Fruit fly (Drosophila melanogaster): ENCODE measurements around the gene CG17361.

Gene CG17361

dm6 chr3L:14004041-14004407, 7.0 kb downstream of the CG17361 start:
- TF ChIP-seq CG7372 (GFP tag; IDR thresholded peaks at IDR 0.05) (no peak), kni (GFP tag; optimal IDR thresholded peaks at IDR 0.05) (no peak), lmd (GFP tag; IDR thresholded peaks at IDR 0.05) (0 out of 2 replicates have a peak, but pooled peaks have one; percentile 16), CG2199 (GFP tag; IDR thresholded peaks at IDR 0.05) (peak; percentile 64; the same call in 2 of the 3 replicates), MTF-1 (GFP tag; optimal IDR thresholded peaks at IDR 0.05; ENCODE audit: borderline replicate concordance) (peak; percentile 64), ash1 (GFP tag; optimal IDR thresholded peaks at IDR 0.05) (no peak), lola (GFP tag; optimal IDR thresholded peaks at IDR 0.05) (no peak), CG3847 (GFP tag; IDR thresholded peaks at IDR 0.05) (peak; percentile 5; the same call in 1 of the 2 replicates), CG5180 (GFP tag; optimal IDR thresholded peaks at IDR 0.05) (no peak), CG3995 (GFP tag; optimal IDR thresholded peaks at IDR 0.05) (peak; percentile 82), Lpt (GFP tag; optimal IDR thresholded peaks at IDR 0.05) (no peak), CG34224 (GFP tag; IDR thresholded peaks at IDR 0.05; ENCODE audit: partially characterized antibody) (peak; percentile 46; the same call in 2 of the 3 replicates), Asciz (GFP tag; optimal IDR thresholded peaks at IDR 0.05) (no peak), CG4328 (GFP tag; optimal IDR thresholded peaks at IDR 0.05) (peak; percentile 23), CG34422 (GFP tag; IDR thresholded peaks at IDR 0.05) (peak; percentile 74), bsh (GFP tag; optimal IDR thresholded peaks at IDR 0.05) (no peak), CG10565 (GFP tag; optimal IDR thresholded peaks at IDR 0.05) (no peak), CG5953 (GFP tag; IDR thresholded peaks at IDR 0.05) (no peak), nmo (GFP tag; optimal IDR thresholded peaks at IDR 0.05) (peak; percentile 38), CG32767 (GFP tag; IDR thresholded peaks at IDR 0.05) (0 out of 2 replicates have a peak, but pooled peaks have one; percentile 31), chinmo (GFP tag; IDR thresholded peaks at IDR 0.05; ENCODE audit: partially characterized antibody) (peak; percentile 89; the same call in 3 of the 4 replicates), Xrp1 (GFP tag; IDR thresholded peaks at IDR 0.05) (no peak), CG12071 (GFP tag; optimal IDR thresholded peaks at IDR 0.05) (peak; percentile 34), h (optimal IDR thresholded peaks at IDR 0.05) (no peak), Bgb (GFP tag; IDR thresholded peaks at IDR 0.05; ENCODE audit: partially characterized antibody) (0 out of 2 replicates have a peak, but pooled peaks have one; percentile 44), Spps (tag; optimal IDR thresholded peaks at IDR 0.05) (no peak), Opbp (GFP tag; IDR thresholded peaks at IDR 0.05; ENCODE audit: partially characterized antibody) (peak; percentile 100), mld (GFP tag; IDR thresholded peaks at IDR 0.05; ENCODE audit: partially characterized antibody) (no peak), Rx (GFP tag; IDR thresholded peaks at IDR 0.05) (no peak), CG17568 (GFP tag; optimal IDR thresholded peaks at IDR 0.05) (peak; percentile 16), CG6765 (GFP tag; optimal IDR thresholded peaks at IDR 0.05) (no peak), gro (GFP tag; optimal IDR thresholded peaks at IDR 0.05) (no peak), Kr (GFP tag; optimal IDR thresholded peaks at IDR 0.05) (no peak), CG9727 (GFP tag; optimal IDR thresholded peaks at IDR 0.05) (peak; percentile 29), Ptx1 (GFP tag; IDR thresholded peaks at IDR 0.05) (no peak), disco-r (GFP tag; optimal IDR thresholded peaks at IDR 0.05) (no peak), psq (GFP tag; optimal IDR thresholded peaks at IDR 0.05) (peak; percentile 99), insv (GFP tag; optimal IDR thresholded peaks at IDR 0.05) (peak in 1 of 2 experiments; percentile 29), CG11560 (tag; IDR thresholded peaks at IDR 0.05) (no peak), dm (GFP tag; optimal IDR thresholded peaks at IDR 0.05) (peak; percentile 41), pan (optimal IDR thresholded peaks at IDR 0.05) (no peak), pan (GFP tag; optimal IDR thresholded peaks at IDR 0.05 in 1 of 2, IDR thresholded peaks at IDR 0.05 in 1 of 2) (peak in 1 of 2 experiments; percentile 37), CG9876 (GFP tag; optimal IDR thresholded peaks at IDR 0.05) (no peak), CG13894 (tag; optimal IDR thresholded peaks at IDR 0.05) (peak; percentile 18), Mad (GFP tag; optimal IDR thresholded peaks at IDR 0.05) (no peak), Blimp-1 (GFP tag; optimal IDR thresholded peaks at IDR 0.05) (peak; percentile 30), CG13624 (GFP tag; optimal IDR thresholded peaks at IDR 0.05) (peak; percentile 12), CG43689 (GFP tag; IDR thresholded peaks at IDR 0.05) (no peak), Hr3 (GFP tag; optimal IDR thresholded peaks at IDR 0.05) (no peak), CG17912 (GFP tag; optimal IDR thresholded peaks at IDR 0.05) (peak; percentile 82)
